Fruit fly (Drosophila melanogaster) Kc167 (cell line): Measurements from ENCODE around the gene cbt.

Experiments used
- Myc ChIP-seq: fragments of >200 bp; optimal IDR thresholded peaks from 2 replicates; lab custom pipeline; 2017; ENCODE audit warnings: missing external identifiers
- Sin3A ChIP-seq: fragments of >200 bp; optimal IDR thresholded peaks from 2 replicates; lab custom pipeline; 2018; ENCODE audit warnings: missing external identifiers
- h ChIP-seq: fragments of >200 bp; optimal IDR thresholded peaks from 3 replicates; lab custom pipeline; 2018; ENCODE audit warnings: missing external identifiers
- insv ChIP-seq: fragments of >200 bp; optimal IDR thresholded peaks from 3 replicates; lab custom pipeline; 2018; ENCODE audit warnings: missing external identifiers
- psq ChIP-seq: fragments of >200 bp; optimal IDR thresholded peaks from 2 replicates; lab custom pipeline; 2017; ENCODE audit warnings: missing external identifiers
- ttk ChIP-seq: sonication (Bioruptor generic); optimal IDR thresholded peaks from 2 replicates; lab custom pipeline; 2017; ENCODE audit warnings: missing external identifiers

The cbt gene

dm6 chr2L:479483-480195 is at the start of gene cbt:
cbt (minus strand) TSS chr2L:479688.
- no peak for TF ChIP-seq Myc (lab: Kevin White, UChicago)
- TF ChIP-seq ttk (lab: Kevin White, UChicago), result no peak

- no peak for TF ChIP-seq h (lab: Kevin White, UChicago)
- no peak for TF ChIP-seq Myc (lab: Kevin White, UChicago)
- no peak for TF ChIP-seq insv (lab: Kevin White, UChicago)
These were observed 48.2 kb upstream of the cbt start for dm6 chr2L:527689-528088.

dm6 chr2L:526924-527307 is 47.4 kb upstream of the cbt start:
- TF ChIP-seq psq (lab: Kevin White, UChicago) (no peak), Myc (lab: Kevin White, UChicago) (no peak), ttk (lab: Kevin White, UChicago) (no peak), Sin3A (lab: Kevin White, UChicago) (no peak), insv (lab: Kevin White, UChicago) (no peak), h (lab: Kevin White, UChicago) (no peak)

- TF ChIP-seq Myc (lab: Kevin White, UChicago) (no peak), ttk (lab: Kevin White, UChicago) (no peak), psq (lab: Kevin White, UChicago) (no peak), insv (lab: Kevin White, UChicago) (no peak), Sin3A (lab: Kevin White, UChicago) (no peak), h (lab: Kevin White, UChicago) (no peak)
These were observed 46.9 kb upstream of the cbt start for dm6 chr2L:526192-526923.

- TF ChIP-seq Myc (lab: Kevin White, UChicago), result no peak
- TF ChIP-seq psq (lab: Kevin White, UChicago), result no peak
- no peak for TF ChIP-seq h (lab: Kevin White, UChicago)
- TF ChIP-seq Sin3A (lab: Kevin White, UChicago), result no peak
- no peak for TF ChIP-seq insv (lab: Kevin White, UChicago)
- TF ChIP-seq ttk (lab: Kevin White, UChicago), result no peak
These were observed 46.2 kb upstream of the cbt start for dm6 chr2L:525547-526180.

dm6 chr2L:524515-524920 is 45.0 kb upstream of the cbt start:
- TF ChIP-seq h (lab: Kevin White, UChicago) (no peak), psq (lab: Kevin White, UChicago) (no peak), insv (lab: Kevin White, UChicago) (no peak), Sin3A (lab: Kevin White, UChicago) (no peak), Myc (lab: Kevin White, UChicago) (no peak), ttk (lab: Kevin White, UChicago) (no peak)

dm6 chr2L:523165-523835 is 43.8 kb upstream of the cbt start:
- TF ChIP-seq insv (lab: Kevin White, UChicago) (no peak), h (lab: Kevin White, UChicago) (no peak), Myc (lab: Kevin White, UChicago) (no peak), ttk (lab: Kevin White, UChicago) (no peak), psq (lab: Kevin White, UChicago) (no peak), Sin3A (lab: Kevin White, UChicago) (no peak)

dm6 chr2L:522752-523151 is 43.3 kb upstream of the cbt start:
- TF ChIP-seq ttk (lab: Kevin White, UChicago) (no peak), psq (lab: Kevin White, UChicago) (no peak), insv (lab: Kevin White, UChicago) (no peak), Sin3A (lab: Kevin White, UChicago) (no peak), Myc (lab: Kevin White, UChicago) (no peak), h (lab: Kevin White, UChicago) (no peak)

- TF ChIP-seq psq (lab: Kevin White, UChicago), result no peak
- TF ChIP-seq insv (lab: Kevin White, UChicago), result no peak
- no peak for TF ChIP-seq Myc (lab: Kevin White, UChicago)
- TF ChIP-seq Sin3A (lab: Kevin White, UChicago), result no peak
- TF ChIP-seq h (lab: Kevin White, UChicago), result no peak
- no peak for TF ChIP-seq ttk (lab: Kevin White, UChicago)
These were observed 42.6 kb upstream of the cbt start for dm6 chr2L:521940-522632.

- TF ChIP-seq Myc (lab: Kevin White, UChicago) (no peak), psq (lab: Kevin White, UChicago) (no peak), Sin3A (lab: Kevin White, UChicago) (no peak), h (lab: Kevin White, UChicago) (no peak)
These were observed 41.7 kb upstream of the cbt start for dm6 chr2L:521001-521827.
